Worm (Caenorhabditis elegans): ENCODE results near the gene cut-1.

DNA sequence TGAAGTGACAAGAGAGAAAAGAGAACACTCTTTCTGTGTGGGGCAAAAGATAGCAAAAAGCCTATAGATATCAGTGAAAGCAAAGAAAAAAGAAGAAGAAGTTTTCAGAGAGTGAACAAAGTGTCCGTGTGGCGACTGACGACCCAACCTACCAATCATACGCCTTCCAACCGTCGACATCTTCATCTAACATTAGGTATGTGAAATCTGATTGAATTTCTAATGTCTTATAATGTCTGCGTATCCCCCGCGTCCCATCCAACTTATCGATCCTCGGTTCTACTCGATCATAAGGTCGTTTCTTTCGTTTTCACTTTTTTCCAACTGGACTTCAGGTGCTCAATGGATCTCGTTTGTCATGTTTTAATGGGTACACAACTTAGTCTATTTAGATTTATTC is 38.4 kb downstream of the cut-1 start:
- no peak for TF ChIP-seq cog-1 (tag; optimal IDR thresholded peaks at IDR 0.05)
- TF ChIP-seq med-1 (GFP tag; optimal IDR thresholded peaks at IDR 0.05; ENCODE audit: insufficient read depth) = no peak
- TF ChIP-seq tab-1 (GFP tag; IDR thresholded peaks at IDR 0.05) = no peak

All from whole organism, midembryonic.